Fruit fly (Drosophila melanogaster) whole organism, adult: ENCODE measurements around the gene BRWD3.

ENCODE experiments used
- CG11617 ChIP-seq: fragments of 200-800 bp; sonication (Bioruptor generic); optimal IDR thresholded peaks from 2 replicates; lab custom pipeline; 2017; ENCODE audit warnings: mild to moderate bottlenecking, missing biosample characterization, missing genetic modification reagents, missing genetic modification characterization
- CG12768 ChIP-seq: fragments of 200-800 bp; sonication (Bioruptor generic); optimal IDR thresholded peaks from 2 replicates; lab custom pipeline; 2017; ENCODE audit warnings: missing biosample characterization, missing genetic modification characterization, mild to moderate bottlenecking, moderate library complexity, missing genetic modification reagents
- CG14711 ChIP-seq: fragments of 200-800 bp; sonication (Bioruptor generic); optimal IDR thresholded peaks from 2 replicates; lab custom pipeline; 2018; ENCODE audit warnings: missing biosample characterization, mild to moderate bottlenecking, missing genetic modification characterization, moderate library complexity
- CG1620 ChIP-seq: fragments of 200-800 bp; sonication (Bioruptor generic); optimal IDR thresholded peaks from 2 replicates; lab custom pipeline; 2016; ENCODE audit warnings: missing biosample characterization, missing genetic modification characterization
- CG33017 ChIP-seq: fragments of 200-800 bp; sonication (Bioruptor generic); optimal IDR thresholded peaks from 2 replicates; lab custom pipeline; 2018; ENCODE audit warnings: missing biosample characterization, mild to moderate bottlenecking, missing genetic modification characterization, moderate library complexity
- CG5204 ChIP-seq: fragments of 200-800 bp; sonication (Bioruptor generic); optimal IDR thresholded peaks from 2 replicates; lab custom pipeline; 2016; ENCODE audit warnings: missing biosample characterization, missing genetic modification characterization
- CG7045 ChIP-seq: fragments of 200-800 bp; sonication (Bioruptor generic); optimal IDR thresholded peaks from 2 replicates; lab custom pipeline; 2017; ENCODE audit warnings: missing biosample characterization, mild to moderate bottlenecking, missing genetic modification characterization
- CG7101 ChIP-seq: fragments of 200-800 bp; sonication (Bioruptor generic); optimal IDR thresholded peaks from 2 replicates; lab custom pipeline; 2018; ENCODE audit warnings: missing biosample characterization, mild to moderate bottlenecking, missing genetic modification characterization, moderate library complexity
- Clk ChIP-seq: fragments of 200-800 bp; sonication (Bioruptor generic); optimal IDR thresholded peaks from 2 replicates; lab custom pipeline; 2017; ENCODE audit warnings: missing biosample characterization, missing genetic modification characterization
- Crg-1 ChIP-seq: fragments of 200-800 bp; sonication (Bioruptor generic); optimal IDR thresholded peaks from 2 replicates; lab custom pipeline; 2016; ENCODE audit warnings: missing biosample characterization, missing genetic modification characterization
- Hr96 ChIP-seq: fragments of 200-800 bp; sonication (Bioruptor generic); optimal IDR thresholded peaks from 2 replicates; lab custom pipeline; 2016; ENCODE audit warnings: missing biosample characterization, missing genetic modification characterization
- Mnt ChIP-seq: fragments of 200-800 bp; sonication (Bioruptor generic); optimal IDR thresholded peaks from 2 replicates; lab custom pipeline; 2016; ENCODE audit warnings: missing biosample characterization, mild to moderate bottlenecking, missing genetic modification characterization
- bab1 ChIP-seq: fragments of 200-800 bp; sonication (Bioruptor generic); optimal IDR thresholded peaks from 3 replicates; lab custom pipeline; 2019; ENCODE audit warnings: missing biosample characterization, mild to moderate bottlenecking, missing genetic modification characterization, moderate library complexity
- cic ChIP-seq: fragments of 200-800 bp; sonication (Bioruptor generic); optimal IDR thresholded peaks from 2 replicates; lab custom pipeline; 2017; ENCODE audit warnings: missing biosample characterization, mild to moderate bottlenecking, missing genetic modification characterization, moderate library complexity
- cnc ChIP-seq, 2 experiments: fragments of >200 bp; optimal IDR thresholded peaks; 2 replicates each; lab custom pipeline; 2017
- kay ChIP-seq: fragments of 200-800 bp; sonication (Bioruptor generic); peaks from one replicate; lab custom pipeline; 2016; ENCODE audit warnings: missing biosample characterization, missing genetic modification characterization, borderline replicate concordance
- ovo ChIP-seq: fragments of 200-800 bp; sonication (Bioruptor generic); optimal IDR thresholded peaks from 2 replicates; lab custom pipeline; 2016; ENCODE audit warnings: missing biosample characterization, missing genetic modification characterization
- pad ChIP-seq: fragments of 200-800 bp; sonication (Bioruptor generic); optimal IDR thresholded peaks from 3 replicates; lab custom pipeline; 2017; ENCODE audit warnings: missing biosample characterization, missing genetic modification characterization, mild to moderate bottlenecking, moderate library complexity, missing genetic modification reagents
- tj ChIP-seq: fragments of 200-800 bp; sonication (Bioruptor generic); optimal IDR thresholded peaks from 3 replicates; lab custom pipeline; 2017; ENCODE audit warnings: missing biosample characterization, mild to moderate bottlenecking, missing genetic modification characterization, moderate library complexity
- toe ChIP-seq: fragments of 200-800 bp; sonication (Bioruptor generic); optimal IDR thresholded peaks from 2 replicates; lab custom pipeline; 2016; ENCODE audit warnings: missing biosample characterization, missing genetic modification characterization

Gene BRWD3

DNA sequence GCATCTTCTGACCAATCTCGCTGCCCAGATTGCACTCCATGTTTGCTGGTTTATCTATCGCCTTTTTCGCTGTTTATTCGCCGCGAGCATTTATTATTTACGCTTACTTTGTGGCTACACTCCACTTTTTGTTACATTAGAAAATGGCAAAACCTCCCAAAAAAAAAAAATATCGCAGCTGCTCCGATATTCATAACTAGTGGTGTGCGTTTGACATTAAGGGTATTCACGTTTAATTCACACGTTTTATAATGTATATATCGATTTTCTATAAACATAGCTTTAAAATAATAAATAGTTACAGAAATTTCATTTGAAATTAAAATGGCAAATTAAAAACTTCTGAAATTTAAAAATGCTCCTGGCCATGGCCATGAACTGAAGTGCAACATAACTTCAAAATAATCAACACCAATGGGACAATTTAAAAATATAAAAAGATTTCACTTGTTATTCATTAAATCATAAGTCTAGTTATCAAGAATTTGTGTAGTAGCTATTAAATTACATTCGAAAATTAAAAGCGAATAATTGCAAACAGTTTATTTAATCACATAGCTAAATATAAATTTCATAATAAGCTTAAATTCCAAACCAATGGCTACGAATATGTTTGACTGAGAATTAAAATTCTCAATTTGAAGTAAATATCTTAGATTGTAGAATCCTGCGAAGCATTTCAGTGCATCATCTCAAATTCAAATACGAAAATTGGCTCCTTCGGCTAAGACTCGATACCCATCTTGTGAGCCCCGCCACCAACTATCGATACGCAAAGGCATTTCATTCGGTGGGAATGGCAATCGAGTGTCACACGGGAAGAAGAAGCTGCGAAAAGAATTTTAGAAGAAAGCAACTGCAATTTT, at the start of gene BRWD3, which contains the start of gene Nab2:
TSS of gene BRWD3 (plus strand) at position 784 of the 866 bp plus-strand sequence.
TSS of gene Nab2 (minus strand) at position 203 of the 866 bp plus-strand sequence.
- TF ChIP-seq pad (no peak), tj (GFP tag; lab: Kevin White, UChicago) (peak; percentile 43), ovo (no peak), bab1 (GFP tag; lab: Kevin White, UChicago) (peak; percentile 16), cic (GFP tag; lab: Kevin White, UChicago) (no peak), CG7101 (tag; lab: Kevin White, UChicago) (peak; percentile 62), CG33017 (no peak), cnc (optimal IDR thresholded peaks at IDR 0.05; lab: Kevin White, UChicago) (no peak), Hr96 (GFP tag; lab: Kevin White, UChicago) (peak; percentile 9), CG14711 (tag; lab: Kevin White, UChicago) (no peak), CG11617 (GFP tag; lab: Kevin White, UChicago) (peak; percentile 46), Clk (GFP tag; lab: Kevin White, UChicago) (no peak), CG1620 (GFP tag; lab: Kevin White, UChicago) (peak; percentile 43), CG12768 (GFP tag; lab: Kevin White, UChicago) (peak; percentile 37), Crg-1 (GFP tag; lab: Kevin White, UChicago) (no peak), Mnt (GFP tag; lab: Kevin White, UChicago) (peak; percentile 20), CG7045 (GFP tag; lab: Kevin White, UChicago) (peak; percentile 52), toe (peak; percentile 79), kay (GFP tag; lab: Kevin White, UChicago) (peak; percentile 87), CG5204 (GFP tag; lab: Kevin White, UChicago) (no peak)

- no peak for TF ChIP-seq cnc (optimal IDR thresholded peaks at IDR 0.05; lab: Kevin White, UChicago)
- no peak for TF ChIP-seq CG1620 (GFP tag; lab: Kevin White, UChicago)
- no peak for TF ChIP-seq CG33017
- no peak for TF ChIP-seq bab1 (GFP tag; lab: Kevin White, UChicago)
- no peak for TF ChIP-seq CG7045 (GFP tag; lab: Kevin White, UChicago)
- no peak for TF ChIP-seq toe
- TF ChIP-seq pad = no peak
These were observed 48.8 kb upstream of the BRWD3 start for dm6 chr3R:24270034-24270433.

DNA sequence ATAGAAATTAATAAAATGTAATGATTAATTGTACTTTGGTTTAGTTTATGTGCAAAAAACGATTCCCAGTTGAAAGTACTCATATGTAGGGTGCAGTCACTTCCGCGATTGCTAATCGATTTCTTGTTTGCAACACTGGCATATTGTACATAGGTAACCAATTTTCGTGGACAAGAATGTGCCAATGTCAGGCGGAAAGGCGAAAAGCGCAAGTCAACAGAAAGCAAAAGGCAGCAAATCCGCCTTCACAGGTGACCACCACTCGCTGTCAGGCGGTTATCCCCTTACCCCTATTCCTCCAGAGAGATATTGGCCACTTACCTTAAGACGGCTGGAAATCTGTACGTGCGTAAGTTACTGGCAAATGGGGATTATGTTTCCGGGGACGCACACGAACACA, 48.2 kb upstream of the BRWD3 start:
- TF ChIP-seq CG14711 (tag; lab: Kevin White, UChicago) (no peak), Mnt (GFP tag; lab: Kevin White, UChicago) (no peak), tj (GFP tag; lab: Kevin White, UChicago) (peak; percentile 96)

dm6 chr3R:24271071-24271470, 47.7 kb upstream of the BRWD3 start, which contains the start of gene jar:
TSS of gene jar (minus strand) at chr3R:24271233.
- TF ChIP-seq cic (GFP tag; lab: Kevin White, UChicago) (peak; percentile 52), CG7045 (GFP tag; lab: Kevin White, UChicago) (peak; percentile 13), cnc (optimal IDR thresholded peaks at IDR 0.05; lab: Kevin White, UChicago) (no peak), ovo (peak; percentile 95), toe (no peak), Mnt (GFP tag; lab: Kevin White, UChicago) (peak; percentile 71), CG14711 (tag; lab: Kevin White, UChicago) (peak; percentile 77), CG33017 (peak; percentile 17), CG12768 (GFP tag; lab: Kevin White, UChicago) (peak; percentile 24), CG1620 (GFP tag; lab: Kevin White, UChicago) (peak; percentile 14), CG11617 (GFP tag; lab: Kevin White, UChicago) (peak; percentile 16), bab1 (GFP tag; lab: Kevin White, UChicago) (peak; percentile 74), Clk (GFP tag; lab: Kevin White, UChicago) (no peak), pad (peak; percentile 23), tj (GFP tag; lab: Kevin White, UChicago) (no peak), Hr96 (GFP tag; lab: Kevin White, UChicago) (no peak), Crg-1 (GFP tag; lab: Kevin White, UChicago) (no peak), CG5204 (GFP tag; lab: Kevin White, UChicago) (no peak), CG7101 (tag; lab: Kevin White, UChicago) (peak; percentile 43), kay (GFP tag; lab: Kevin White, UChicago) (no peak)

DNA sequence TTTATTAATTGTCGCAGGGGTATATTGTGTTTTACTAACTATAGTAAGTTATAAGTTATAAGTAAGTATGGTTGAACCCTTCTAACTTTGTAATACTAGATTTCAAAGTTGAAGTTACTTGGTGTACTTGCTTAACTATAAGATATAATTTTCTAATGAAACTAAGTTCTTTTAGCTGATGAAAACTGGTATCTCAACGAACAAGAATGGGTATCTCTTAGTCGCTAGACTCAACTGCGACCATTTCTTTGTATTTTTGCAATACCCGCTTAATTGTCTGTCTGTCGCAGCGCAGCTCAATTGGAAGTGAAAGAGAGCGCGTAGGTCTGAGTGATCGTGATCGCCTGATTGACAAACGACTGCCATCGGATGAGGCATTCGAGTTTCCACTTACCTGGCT, 46.6 kb upstream of the BRWD3 start:
- TF ChIP-seq Crg-1 (GFP tag; lab: Kevin White, UChicago) (no peak), CG1620 (GFP tag; lab: Kevin White, UChicago) (no peak), CG33017 (no peak), toe (no peak), CG11617 (GFP tag; lab: Kevin White, UChicago) (no peak), Clk (GFP tag; lab: Kevin White, UChicago) (no peak), tj (GFP tag; lab: Kevin White, UChicago) (peak; percentile 64), bab1 (GFP tag; lab: Kevin White, UChicago) (peak; percentile 16), pad (no peak), cnc (optimal IDR thresholded peaks at IDR 0.05; lab: Kevin White, UChicago) (no peak), CG7101 (tag; lab: Kevin White, UChicago) (no peak)
